Fruit fly (Drosophila melanogaster): ENCODE measurements around the gene ng3.

- TF ChIP-seq EcR (GFP tag; optimal IDR thresholded peaks at IDR 0.05) (no peak), psq (optimal IDR thresholded peaks at IDR 0.05) (no peak), CG8478 (optimal IDR thresholded peaks at IDR 0.05) (no peak)
These were observed 18.7 kb upstream of the ng3 start for dm6 chrX:3260536-3260935.
